Worm (Caenorhabditis elegans): ENCODE data around the gene T07H8.11.

Gene T07H8.11

ce11 chrV:6930284-6930683 is 20.9 kb downstream of the T07H8.11 start:
- no peak for TF ChIP-seq elt-3 (tag; optimal IDR thresholded peaks at IDR 0.05)
- TF ChIP-seq nhr-12 (tag; optimal IDR thresholded peaks at IDR 0.05): no peak
- TF ChIP-seq blmp-1 (tag; optimal IDR thresholded peaks at IDR 0.05): no peak
- TF ChIP-seq mab-5 (tag; optimal IDR thresholded peaks at IDR 0.05): no peak
- TF ChIP-seq zip-8 (tag; optimal IDR thresholded peaks at IDR 0.05): no peak
- TF ChIP-seq nhr-2 (tag; optimal IDR thresholded peaks at IDR 0.05): no peak
- no peak for TF ChIP-seq nhr-28 (tag; optimal IDR thresholded peaks at IDR 0.05)
- peak; percentile 85 for TF ChIP-seq hlh-1 (tag; optimal IDR thresholded peaks at IDR 0.05)
- no peak for TF ChIP-seq cnd-1 (tag; optimal IDR thresholded peaks at IDR 0.05)
- TF ChIP-seq nhr-76 (tag; optimal IDR thresholded peaks at IDR 0.05): no peak
- no peak for TF ChIP-seq pha-4 (tag; optimal IDR thresholded peaks at IDR 0.05)
- no peak for TF ChIP-seq bed-3 (GFP tag; optimal IDR thresholded peaks at IDR 0.05)
- no peak for TF ChIP-seq ztf-11 (tag; optimal IDR thresholded peaks at IDR 0.05)
- TF ChIP-seq unc-62 (GFP tag; optimal IDR thresholded peaks at IDR 0.05): peak; percentile 59
- TF ChIP-seq unc-39 (tag; optimal IDR thresholded peaks at IDR 0.05): no peak
- peak; percentile 81 for TF ChIP-seq unc-120 (tag; optimal IDR thresholded peaks at IDR 0.05; ENCODE audit: poor library complexity, severe bottlenecking)
- no peak for TF ChIP-seq mep-1 (tag; optimal IDR thresholded peaks at IDR 0.05)
- TF ChIP-seq ces-1 (GFP tag; optimal IDR thresholded peaks at IDR 0.05): no peak
- TF ChIP-seq snpc-4 (tag; optimal IDR thresholded peaks at IDR 0.05): no peak
- peak; percentile 8 for TF ChIP-seq M03D4.4 (tag; optimal IDR thresholded peaks at IDR 0.05)

DNA sequence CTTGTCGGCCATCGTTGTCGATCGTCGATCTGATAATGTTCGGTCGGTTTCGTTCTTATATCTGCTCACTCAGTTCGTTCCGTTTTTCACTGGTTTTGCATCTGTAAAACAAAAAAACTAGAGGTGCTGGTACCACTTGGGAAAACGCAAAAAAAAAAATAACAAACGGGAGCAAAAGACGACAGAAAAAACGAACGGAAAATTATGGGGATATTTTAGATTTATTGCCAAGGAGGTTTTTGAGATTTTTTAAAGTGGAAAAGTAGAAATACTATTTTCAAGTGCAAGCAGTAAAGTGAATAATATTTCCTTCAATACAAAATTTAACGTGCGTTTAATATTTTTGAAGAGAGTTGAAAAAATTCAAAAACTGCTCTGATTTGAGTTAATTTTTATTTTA is 22.3 kb downstream of the T07H8.11 start, which contains the start of gene unc-68:
Gene unc-68 (minus strand): TSS at position 101 of the 400 bp plus-strand sequence.
- no peak for TF ChIP-seq flh-1 (GFP tag; optimal IDR thresholded peaks at IDR 0.05)
- TF ChIP-seq ztf-11 (tag; optimal IDR thresholded peaks at IDR 0.05): no peak
- no peak for TF ChIP-seq ceh-39 (tag; optimal IDR thresholded peaks at IDR 0.05)
- no peak for TF ChIP-seq ces-1 (GFP tag; optimal IDR thresholded peaks at IDR 0.05)
- no peak for TF ChIP-seq nhr-2 (tag; optimal IDR thresholded peaks at IDR 0.05)
- no peak for TF ChIP-seq tbx-8 (GFP tag; optimal IDR thresholded peaks at IDR 0.05)
- no peak for TF ChIP-seq ham-2 (GFP tag; optimal IDR thresholded peaks at IDR 0.05)
- no peak for TF ChIP-seq sptf-1 (tag; optimal IDR thresholded peaks at IDR 0.05)

- TF ChIP-seq nhr-28 (tag; optimal IDR thresholded peaks at IDR 0.05) (no peak), ham-2 (GFP tag; optimal IDR thresholded peaks at IDR 0.05) (no peak), sem-2 (GFP tag; optimal IDR thresholded peaks at IDR 0.05) (no peak), ztf-11 (tag; optimal IDR thresholded peaks at IDR 0.05) (no peak)
Measured at ce11 chrV:6926633-6927032, 24.6 kb downstream of the T07H8.11 start.

DNA sequence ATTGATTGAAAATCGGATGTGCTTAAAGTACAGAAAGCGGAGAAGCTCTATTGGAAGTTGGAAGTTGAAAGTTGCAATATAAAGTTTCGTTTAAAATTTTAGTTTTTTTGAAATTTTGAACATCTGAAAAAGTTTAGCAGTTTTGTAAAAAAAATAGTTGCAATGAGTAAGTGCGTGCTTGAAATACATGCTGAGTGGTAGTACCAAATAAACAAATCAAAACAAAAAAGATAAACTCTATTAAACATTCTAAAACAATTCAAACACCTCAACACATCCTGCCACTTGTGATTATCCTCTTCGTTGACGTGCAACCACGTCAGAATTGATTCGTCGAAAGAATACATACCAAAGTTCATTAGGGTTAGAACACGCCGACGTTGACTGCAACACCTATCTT is 32.0 kb downstream of the T07H8.11 start:
- TF ChIP-seq nhr-237 (tag; optimal IDR thresholded peaks at IDR 0.05): no peak
- TF ChIP-seq cnd-1 (tag; optimal IDR thresholded peaks at IDR 0.05): no peak
- no peak for TF ChIP-seq unc-62 (GFP tag; optimal IDR thresholded peaks at IDR 0.05)
- TF ChIP-seq unc-120 (tag; optimal IDR thresholded peaks at IDR 0.05; ENCODE audit: poor library complexity, severe bottlenecking): no peak
- TF ChIP-seq ceh-43 (GFP tag; optimal IDR thresholded peaks at IDR 0.05): no peak
- TF ChIP-seq unc-39 (tag; optimal IDR thresholded peaks at IDR 0.05): no peak
- TF ChIP-seq ceh-39 (tag; optimal IDR thresholded peaks at IDR 0.05): no peak
- TF ChIP-seq sem-2 (GFP tag; optimal IDR thresholded peaks at IDR 0.05): no peak
- no peak for TF ChIP-seq ceh-83 (GFP tag; optimal IDR thresholded peaks at IDR 0.05)
- no peak for TF ChIP-seq elt-1 (tag; optimal IDR thresholded peaks at IDR 0.05; ENCODE audit: borderline replicate concordance, insufficient read depth)
- no peak for TF ChIP-seq nhr-76 (tag; optimal IDR thresholded peaks at IDR 0.05)
- no peak for TF ChIP-seq hlh-1 (tag; optimal IDR thresholded peaks at IDR 0.05)
- TF ChIP-seq mab-5 (tag; optimal IDR thresholded peaks at IDR 0.05): no peak
- TF ChIP-seq tbx-8 (GFP tag; optimal IDR thresholded peaks at IDR 0.05): no peak
- TF ChIP-seq bed-3 (GFP tag; optimal IDR thresholded peaks at IDR 0.05): no peak
- no peak for TF ChIP-seq drap-1 (GFP tag; optimal IDR thresholded peaks at IDR 0.05)
- TF ChIP-seq mls-2 (tag; optimal IDR thresholded peaks at IDR 0.05): no peak

ce11 chrV:6917280-6917679 is 33.9 kb downstream of the T07H8.11 start:
- TF ChIP-seq sem-2 (GFP tag; optimal IDR thresholded peaks at IDR 0.05) (no peak), ceh-43 (GFP tag; optimal IDR thresholded peaks at IDR 0.05) (no peak), hlh-1 (tag; optimal IDR thresholded peaks at IDR 0.05) (peak; percentile 2), lin-32 (GFP tag; optimal IDR thresholded peaks at IDR 0.05) (no peak), ces-1 (GFP tag; optimal IDR thresholded peaks at IDR 0.05) (no peak)
